Worm (Caenorhabditis elegans) whole organism, L1 larva: ENCODE data around the gene gpla-1.
A peak's percentile ranks its signal among the peaks of the same experiment; 100 is the strongest.

ENCODE experiments used
- C04F5.9 ChIP-seq: sonication (generic microtip); optimal IDR thresholded peaks from 2 replicates; lab custom pipeline; 2016; ENCODE audit warnings: missing genetic modification characterization, missing compliant biosample characterization
- C16A3.4 ChIP-seq: fragments of 150-350 bp; optimal IDR thresholded peaks from 2 replicates; lab custom pipeline; 2014; ENCODE audit warnings: missing biosample characterization, missing genetic modification characterization
- C34B4.2 ChIP-seq: sonication (generic microtip); optimal IDR thresholded peaks from 2 replicates; lab custom pipeline; 2017; ENCODE audit warnings: mild to moderate bottlenecking, missing genetic modification characterization, missing compliant biosample characterization
- aha-1 ChIP-seq: fragments of 150-350 bp; optimal IDR thresholded peaks from 2 replicates; lab custom pipeline; 2014; ENCODE audit warnings: missing biosample characterization, missing genetic modification characterization
- ceh-63 ChIP-seq: fragments of 200-800 bp; sonication (Bioruptor generic); optimal IDR thresholded peaks from 2 replicates; lab custom pipeline; 2018; ENCODE audit warnings: mild to moderate bottlenecking, missing genetic modification characterization, missing compliant biosample characterization
- ceh-82 ChIP-seq, 3 experiments: fragments of 150-350 bp in 1 of 3; sonication (generic microtip) in 2 of 3; optimal IDR thresholded peaks; 2 replicates each; lab custom pipeline; 2014 to 2017; ENCODE audit warnings: missing biosample characterization in 3 of 3, missing genetic modification characterization in 3 of 3
- ceh-88 ChIP-seq: fragments of 200-800 bp; sonication (Bioruptor generic); IDR thresholded peaks from 2 replicates; pipeline ENCODE4 v1.3.6; 2022; ENCODE audit warnings: missing genetic modification characterization, missing compliant biosample characterization
- ceh-90 ChIP-seq: sonication (generic microtip); optimal IDR thresholded peaks from 2 replicates; lab custom pipeline; 2016; ENCODE audit warnings: missing genetic modification characterization, missing compliant biosample characterization
- efl-1 ChIP-seq, 4 experiments: fragments of 150-350 bp; optimal IDR thresholded peaks in 3 of 4; peaks in 1 of 4; 1 replicate in 1 of 4; 2 replicates in 3 of 4; lab custom pipeline; 2014; ENCODE audit warnings: missing biosample characterization in 2 of 4, missing genetic modification characterization in 2 of 4, missing genetic modification reagents in 2 of 4
- egl-13 ChIP-seq: sonication (generic microtip); optimal IDR thresholded peaks from 2 replicates; lab custom pipeline; 2016; ENCODE audit warnings: missing genotype, missing genetic modification reagents, missing genetic modification characterization, missing compliant biosample characterization
- ets-5 ChIP-seq: fragments of 200-800 bp; sonication (Bioruptor generic); IDR thresholded peaks from 2 replicates; pipeline ENCODE4 v1.3.6; 2022; ENCODE audit warnings: missing genetic modification characterization, missing compliant biosample characterization
- fkh-4 ChIP-seq: sonication (generic microtip); optimal IDR thresholded peaks from 2 replicates; lab custom pipeline; 2016; ENCODE audit warnings: missing compliant biosample characterization, missing genetic modification characterization, borderline replicate concordance
- grh-1 ChIP-seq: fragments of 200-800 bp; sonication (Bioruptor generic); IDR thresholded peaks from 2 replicates; pipeline ENCODE4 v1.3.6; 2022; ENCODE audit warnings: missing genetic modification reagents, missing genetic modification characterization, missing compliant biosample characterization
- hlh-4 ChIP-seq: sonication (generic microtip); optimal IDR thresholded peaks from 2 replicates; lab custom pipeline; 2016; ENCODE audit warnings: mild to moderate bottlenecking, missing genetic modification characterization, missing compliant biosample characterization
- hpl-2 ChIP-seq: fragments of 150-350 bp; optimal IDR thresholded peaks from 2 replicates; lab custom pipeline; 2014; ENCODE audit warnings: missing biosample characterization, missing genetic modification reagents, missing genetic modification characterization
- lin-14 ChIP-seq: fragments of 200-800 bp; sonication (Bioruptor generic); optimal IDR thresholded peaks from 2 replicates; lab custom pipeline; 2018; ENCODE audit warnings: mild to moderate bottlenecking, missing genetic modification characterization, moderate library complexity, missing compliant biosample characterization
- lin-15B ChIP-seq: fragments of 150-350 bp; sonication (generic microtip); optimal IDR thresholded peaks from 3 replicates; lab custom pipeline; 2014; ENCODE audit warnings: missing biosample characterization, missing genetic modification characterization
- lin-35 ChIP-seq, 2 experiments: fragments of 150-350 bp; optimal IDR thresholded peaks; 2 replicates each; lab custom pipeline; 2014; ENCODE audit warnings: missing biosample characterization in 2 of 2, missing genetic modification characterization in 2 of 2, missing genetic modification reagents in 2 of 2
- lsy-2 ChIP-seq, 2 experiments: fragments of 150-350 bp; optimal IDR thresholded peaks; 2 replicates each; lab custom pipeline; 2014; ENCODE audit warnings: missing biosample characterization in 2 of 2, missing genetic modification characterization in 2 of 2
- nhr-11 ChIP-seq: fragments of 150-350 bp; optimal IDR thresholded peaks from 2 replicates; lab custom pipeline; 2014; ENCODE audit warnings: missing biosample characterization, missing genetic modification characterization
- nhr-12 ChIP-seq: sonication (generic microtip); optimal IDR thresholded peaks from 2 replicates; lab custom pipeline; 2017; ENCODE audit warnings: missing biosample characterization, missing genetic modification characterization
- nhr-19 ChIP-seq: fragments of 200-800 bp; sonication (Bioruptor generic); conservative IDR thresholded peaks from 2 replicates; pipeline ENCODE4 v1.3.6; 2022; ENCODE audit warnings: missing genetic modification characterization, missing compliant biosample characterization
- nhr-20 ChIP-seq: sonication (generic microtip); optimal IDR thresholded peaks from 2 replicates; lab custom pipeline; 2016; ENCODE audit warnings: mild to moderate bottlenecking, missing genetic modification characterization, missing compliant biosample characterization
- nhr-28 ChIP-seq: fragments of 150-350 bp; optimal IDR thresholded peaks from 2 replicates; lab custom pipeline; 2014; ENCODE audit warnings: missing biosample characterization, missing genetic modification characterization
- nhr-47 ChIP-seq: sonication (generic microtip); optimal IDR thresholded peaks from 2 replicates; lab custom pipeline; 2016; ENCODE audit warnings: mild to moderate bottlenecking, missing genetic modification characterization, moderate library complexity, missing compliant biosample characterization
- nhr-77 ChIP-seq: fragments of 150-350 bp; optimal IDR thresholded peaks from 2 replicates; lab custom pipeline; 2014; ENCODE audit warnings: missing biosample characterization, missing genetic modification characterization
- nhr-84 ChIP-seq: sonication (generic microtip); optimal IDR thresholded peaks from 2 replicates; lab custom pipeline; 2017; ENCODE audit warnings: missing biosample characterization, missing genetic modification characterization
- nhr-85 ChIP-seq: sonication (generic microtip); peaks from one replicate; lab custom pipeline; 2016; ENCODE audit warnings: missing genetic modification characterization, inconsistent platforms, missing compliant biosample characterization
- nhr-90 ChIP-seq: sonication (generic microtip); optimal IDR thresholded peaks from 2 replicates; lab custom pipeline; 2016; ENCODE audit warnings: mild to moderate bottlenecking, missing genetic modification characterization, missing compliant biosample characterization; ENCODE audit not compliant: poor library complexity
- pag-3 ChIP-seq: sonication (generic microtip); optimal IDR thresholded peaks from 2 replicates; lab custom pipeline; 2017; ENCODE audit warnings: missing genetic modification characterization, mild to moderate bottlenecking, missing compliant biosample characterization, antibody characterized with exemption, borderline replicate concordance; ENCODE audit not compliant: insufficient read depth
- rnt-1 ChIP-seq: sonication (generic microtip); optimal IDR thresholded peaks from 2 replicates; lab custom pipeline; 2016; ENCODE audit warnings: mild to moderate bottlenecking, missing genetic modification characterization, moderate library complexity, missing compliant biosample characterization
- snpc-4 ChIP-seq: fragments of 150-350 bp; optimal IDR thresholded peaks from 2 replicates; lab custom pipeline; 2014; ENCODE audit warnings: missing biosample characterization, missing genetic modification characterization
- sox-4 ChIP-seq: sonication (generic microtip); optimal IDR thresholded peaks from 2 replicates; lab custom pipeline; 2016; ENCODE audit warnings: missing genetic modification characterization, missing compliant biosample characterization
- swsn-7 ChIP-seq: sonication (generic microtip); optimal IDR thresholded peaks from 2 replicates; lab custom pipeline; 2016; ENCODE audit warnings: missing genetic modification characterization, missing compliant biosample characterization
- tlp-1 ChIP-seq: fragments of 150-350 bp; optimal IDR thresholded peaks from 2 replicates; lab custom pipeline; 2014; ENCODE audit warnings: missing biosample characterization, missing genetic modification characterization
- unc-30 ChIP-seq: sonication (generic microtip); optimal IDR thresholded peaks from 2 replicates; lab custom pipeline; 2017; ENCODE audit warnings: missing biosample characterization, missing genetic modification characterization
- unc-62 ChIP-seq: fragments of 150-350 bp; optimal IDR thresholded peaks from 2 replicates; lab custom pipeline; 2014; ENCODE audit warnings: missing biosample characterization, missing genetic modification reagents, missing genetic modification characterization
- unc-98 ChIP-seq: fragments of 200-800 bp; sonication (Bioruptor generic); IDR thresholded peaks from 2 replicates; pipeline ENCODE4 v1.3.6; 2022; ENCODE audit warnings: missing genetic modification characterization, missing compliant biosample characterization
- vab-15 ChIP-seq: sonication (generic microtip); optimal IDR thresholded peaks from 2 replicates; lab custom pipeline; 2017; ENCODE audit warnings: missing genotype, mild to moderate bottlenecking, missing genetic modification characterization, missing compliant biosample characterization
- zag-1 ChIP-seq: fragments of 150-350 bp; optimal IDR thresholded peaks from 2 replicates; lab custom pipeline; 2014; ENCODE audit warnings: missing biosample characterization, missing genetic modification characterization
- zip-4 ChIP-seq: fragments of 200-800 bp; sonication (Bioruptor generic); optimal IDR thresholded peaks from 2 replicates; lab custom pipeline; 2018; ENCODE audit warnings: mild to moderate bottlenecking, missing genetic modification characterization, moderate library complexity, missing compliant biosample characterization
- ztf-4 ChIP-seq: fragments of 150-350 bp; optimal IDR thresholded peaks from 2 replicates; lab custom pipeline; 2014; ENCODE audit warnings: missing biosample characterization, missing genetic modification characterization

The gpla-1 gene

ce11 chrV:11941664-11942063 is 4.1 kb upstream of the gpla-1 start (continued):
- TF ChIP-seq rnt-1 (no peak), lsy-2 (tag; optimal IDR thresholded peaks at IDR 0.05; lab: Kevin White, UChicago) (no peak), unc-98 (no peak), ets-5 (GFP tag; lab: Robert Waterston, UW) (no peak), unc-62 (GFP tag; lab: Kevin White, UChicago) (no peak), lin-15B (tag; lab: Kevin White, UChicago) (no peak), nhr-11 (tag; lab: Kevin White, UChicago) (no peak), C04F5.9 (tag; lab: Kevin White, UChicago) (no peak), nhr-12 (tag; lab: Kevin White, UChicago) (no peak), tlp-1 (tag; lab: Kevin White, UChicago) (no peak)

- TF ChIP-seq nhr-77 (tag; lab: Kevin White, UChicago) (no peak), nhr-90 (tag; lab: Kevin White, UChicago) (no peak), efl-1 (optimal IDR thresholded peaks at IDR 0.05; lab: Kevin White, UChicago) (no peak), efl-1 (GFP tag; optimal IDR thresholded peaks at IDR 0.05 in 1 of 2; lab: Kevin White, UChicago) (peak in 1 of 2 experiments; percentile 85)
Observed at ce11 chrV:11940329-11940728, 2.7 kb upstream of the gpla-1 start.

- TF ChIP-seq zag-1 (no peak), efl-1 (optimal IDR thresholded peaks at IDR 0.05; lab: Kevin White, UChicago) (no peak), efl-1 (GFP tag; optimal IDR thresholded peaks at IDR 0.05 in 1 of 2; lab: Kevin White, UChicago) (peak in 1 of 2 experiments; percentile 20)
Observed at ce11 chrV:11934848-11935247, 2.8 kb downstream of the gpla-1 start, which contains the start of gene F58H1.8. Gene F58H1.8 (plus strand): TSS chrV:11935148.

DNA sequence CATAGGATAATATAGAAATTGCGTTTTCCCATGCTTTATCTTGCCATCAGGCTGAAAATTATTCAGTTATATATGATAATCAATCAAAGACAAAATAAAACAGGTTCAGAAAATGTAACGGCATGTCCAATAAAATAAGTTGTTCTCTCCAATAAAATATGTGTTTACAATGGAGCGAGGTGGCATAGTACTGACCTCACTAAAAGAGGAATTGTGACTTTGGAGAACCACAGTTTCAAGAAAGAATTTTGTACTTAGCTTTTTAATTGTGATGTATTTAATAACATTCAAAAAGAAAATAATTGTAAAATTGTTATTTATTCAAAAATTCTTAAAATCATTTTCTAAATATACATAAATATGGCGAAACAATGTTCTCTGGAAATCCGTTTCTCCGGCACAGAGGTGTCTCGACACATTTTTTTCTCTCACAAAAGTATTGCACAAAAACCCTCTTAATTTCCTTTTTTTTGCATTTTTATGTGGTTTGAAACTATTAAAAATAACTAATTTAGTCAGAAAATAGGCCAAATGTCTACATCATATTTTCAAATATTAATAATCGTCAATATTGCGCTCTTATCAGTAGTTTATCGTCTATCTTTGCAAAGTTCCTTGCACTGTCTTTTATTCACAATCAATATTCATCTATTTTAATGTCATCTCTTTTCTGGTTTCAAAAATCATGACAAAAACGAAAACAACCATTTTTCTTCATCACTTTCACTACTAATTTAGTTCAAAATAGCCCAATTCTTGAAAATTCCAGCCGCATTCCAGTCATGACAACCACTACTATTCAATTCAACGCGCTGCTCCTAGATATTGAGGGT is 4.2 kb downstream of the gpla-1 start, which contains the start of the genes aman-2 and F58H1.3:
aman-2 (minus strand) TSS at position 51 of the 833 bp plus-strand sequence.
F58H1.3 (plus strand) TSS at position 783 of the 833 bp plus-strand sequence.
- TF ChIP-seq unc-98 = peak; percentile 51; the same call in 1 of the 2 replicates
- no peak for TF ChIP-seq ztf-4 (tag; lab: Kevin White, UChicago)
- TF ChIP-seq grh-1 = no peak
- TF ChIP-seq swsn-7 (tag; lab: Kevin White, UChicago) = peak; percentile 19
- TF ChIP-seq unc-62 (GFP tag; lab: Kevin White, UChicago) = no peak
- peak; percentile 21 for TF ChIP-seq ceh-90 (tag; lab: Kevin White, UChicago)
- peak in 1 of 2 experiments; percentile 78 for TF ChIP-seq lsy-2 (tag; optimal IDR thresholded peaks at IDR 0.05; lab: Kevin White, UChicago)
- peak; percentile 28 for TF ChIP-seq nhr-20 (tag; lab: Kevin White, UChicago)
- no peak for TF ChIP-seq C04F5.9 (tag; lab: Kevin White, UChicago)
- no peak for TF ChIP-seq snpc-4 (tag; lab: Kevin White, UChicago)
- no peak for TF ChIP-seq nhr-84 (tag; lab: Kevin White, UChicago)
- no peak for TF ChIP-seq pag-3
- TF ChIP-seq C16A3.4 = peak; percentile 60
- TF ChIP-seq rnt-1 = no peak
- TF ChIP-seq ceh-82 (tag; optimal IDR thresholded peaks at IDR 0.05; lab: Kevin White, UChicago) = no peak
- TF ChIP-seq nhr-47 = peak; percentile 62
- no peak for TF ChIP-seq nhr-28
- TF ChIP-seq egl-13 (tag; lab: Kevin White, UChicago) = no peak
- TF ChIP-seq lin-14 (GFP tag; lab: Kevin White, UChicago) = peak; percentile 73
- TF ChIP-seq hlh-4 = no peak
- TF ChIP-seq nhr-11 (tag; lab: Kevin White, UChicago) = no peak
- peak; percentile 6 for TF ChIP-seq sox-4 (tag; lab: Kevin White, UChicago)
- TF ChIP-seq vab-15 = peak; percentile 72
- peak; percentile 44; the same call in 1 of the 2 replicates for TF ChIP-seq ceh-88
- no peak for TF ChIP-seq aha-1 (tag; lab: Kevin White, UChicago)
- TF ChIP-seq ceh-63 = no peak
- TF ChIP-seq tlp-1 (tag; lab: Kevin White, UChicago) = no peak
- TF ChIP-seq nhr-90 (tag; lab: Kevin White, UChicago) = peak; percentile 46
- TF ChIP-seq hpl-2 (GFP tag; lab: Kevin White, UChicago) = no peak
- TF ChIP-seq efl-1 (optimal IDR thresholded peaks at IDR 0.05; lab: Kevin White, UChicago) = peak; percentile 46 to 58
- peak; percentile 39 to 41 for TF ChIP-seq efl-1 (GFP tag; optimal IDR thresholded peaks at IDR 0.05 in 1 of 2; lab: Kevin White, UChicago)
- peak; percentile 46 to 68 for TF ChIP-seq lin-35 (GFP tag; optimal IDR thresholded peaks at IDR 0.05; lab: Kevin White, UChicago)
- no peak for TF ChIP-seq nhr-85 (tag; lab: Kevin White, UChicago)
- no peak for TF ChIP-seq unc-30 (tag; lab: Kevin White, UChicago)
- TF ChIP-seq nhr-19 = peak; percentile 16; the same call in 1 of the 2 replicates
- TF ChIP-seq C34B4.2 (tag; lab: Kevin White, UChicago) = no peak
- no peak for TF ChIP-seq zip-4 (GFP tag; lab: Kevin White, UChicago)
- TF ChIP-seq fkh-4 (tag; lab: Kevin White, UChicago) = no peak
